Fruit fly (Drosophila melanogaster) whole organism, embryonic: ENCODE results near the gene Dif.

ENCODE experiments used
- CG11456 ChIP-seq: fragments of 200-800 bp; sonication (Bioruptor generic); IDR thresholded peaks from 3 replicates; pipeline ENCODE4 v1.3.6; 2022; ENCODE audit warnings: missing biosample characterization, missing genetic modification characterization
- CG1233 ChIP-seq: fragments of 200-800 bp; sonication (Bioruptor generic); optimal IDR thresholded peaks from 4 replicates; lab custom pipeline; 2018; ENCODE audit warnings: missing biosample characterization, mild to moderate bottlenecking, missing genetic modification characterization
- CG13287 ChIP-seq: fragments of 200-800 bp; sonication (Bioruptor generic); IDR thresholded peaks from 2 replicates; pipeline ENCODE4 v1.3.6; 2022; ENCODE audit warnings: missing biosample characterization, missing genetic modification characterization; ENCODE audit not compliant: partially characterized antibody
- CG14860 ChIP-seq: fragments of 200-800 bp; sonication (Bioruptor generic); IDR thresholded peaks from 3 replicates; pipeline ENCODE4 v1.3.6; 2022; ENCODE audit warnings: missing biosample characterization, missing genetic modification characterization; ENCODE audit not compliant: partially characterized antibody
- CG15479 ChIP-seq: fragments of 200-800 bp; sonication (Bioruptor generic); optimal IDR thresholded peaks from 3 replicates; lab custom pipeline; 2019; ENCODE audit warnings: missing biosample characterization, mild to moderate bottlenecking, missing genetic modification characterization, moderate library complexity
- CG17328 ChIP-seq: fragments of 200-800 bp; sonication (Bioruptor generic); IDR thresholded peaks from 2 replicates; pipeline ENCODE4 v1.3.6; 2022; ENCODE audit warnings: missing biosample characterization, missing genetic modification characterization
- CG18619 ChIP-seq: fragments of 200-800 bp; sonication (Bioruptor generic); optimal IDR thresholded peaks from 3 replicates; lab custom pipeline; 2017; ENCODE audit warnings: missing biosample characterization, mild to moderate bottlenecking, missing genetic modification characterization
- CG2199 ChIP-seq: fragments of 200-800 bp; sonication (Bioruptor generic); IDR thresholded peaks from 3 replicates; pipeline ENCODE4 v1.3.6; 2022; ENCODE audit warnings: missing biosample characterization, missing genetic modification characterization
- CG2712 ChIP-seq: fragments of 200-800 bp; optimal IDR thresholded peaks from 3 replicates; lab custom pipeline; 2019; ENCODE audit warnings: missing biosample characterization, mild to moderate bottlenecking, missing genetic modification characterization, moderate library complexity
- CG32532 ChIP-seq: fragments of 200-800 bp; sonication (Bioruptor generic); IDR thresholded peaks from 2 replicates; pipeline ENCODE4 v1.3.6; 2022; ENCODE audit warnings: missing biosample characterization, missing genetic modification characterization
- CG34224 ChIP-seq: fragments of 200-800 bp; sonication (Bioruptor generic); IDR thresholded peaks from 3 replicates; pipeline ENCODE4 v1.3.6; 2022; ENCODE audit warnings: missing biosample characterization, missing genetic modification characterization; ENCODE audit not compliant: partially characterized antibody
- CG4617 ChIP-seq: fragments of 200-800 bp; sonication (Bioruptor generic); optimal IDR thresholded peaks from 3 replicates; lab custom pipeline; 2016; ENCODE audit warnings: missing biosample characterization, missing genetic modification characterization, borderline replicate concordance
- CG4854 ChIP-seq: fragments of 200-800 bp; sonication (Bioruptor generic); optimal IDR thresholded peaks from 2 replicates; lab custom pipeline; 2016; ENCODE audit warnings: missing biosample characterization, missing genetic modification characterization, inconsistent platforms
- CG5245 ChIP-seq: fragments of 200-800 bp; sonication (Bioruptor generic); optimal IDR thresholded peaks from 3 replicates; lab custom pipeline; 2016; ENCODE audit warnings: missing biosample characterization, missing genetic modification characterization
- CG7745 ChIP-seq: fragments of 200-800 bp; sonication (Bioruptor generic); optimal IDR thresholded peaks from 2 replicates; lab custom pipeline; 2018; ENCODE audit warnings: missing biosample characterization, mild to moderate bottlenecking, missing genetic modification characterization, moderate library complexity
- CG7987 ChIP-seq: fragments of 200-800 bp; sonication (Bioruptor generic); optimal IDR thresholded peaks from 2 replicates; lab custom pipeline; 2018; ENCODE audit warnings: missing biosample characterization, mild to moderate bottlenecking, missing genetic modification characterization, moderate library complexity
- CG8765 ChIP-seq: fragments of 200-800 bp; sonication (Bioruptor generic); IDR thresholded peaks from 2 replicates; pipeline ENCODE4 v1.3.6; 2022; ENCODE audit warnings: missing biosample characterization, missing genetic modification characterization
- CG9437 ChIP-seq: fragments of 200-800 bp; sonication (Bioruptor generic); optimal IDR thresholded peaks from 2 replicates; lab custom pipeline; 2018; ENCODE audit warnings: missing biosample characterization, mild to moderate bottlenecking, missing genetic modification characterization
- Doc3 ChIP-seq: fragments of 200-800 bp; sonication (Bioruptor generic); IDR thresholded peaks from 3 replicates; pipeline ENCODE4 v1.3.6; 2022; ENCODE audit warnings: missing biosample characterization, missing genetic modification characterization; ENCODE audit not compliant: partially characterized antibody
- Dp ChIP-seq: fragments of 200-800 bp; sonication (Bioruptor generic); optimal IDR thresholded peaks from 2 replicates; lab custom pipeline; 2018; ENCODE audit warnings: missing biosample characterization, mild to moderate bottlenecking, missing genetic modification characterization, moderate library complexity
- Drgx ChIP-seq: fragments of 200-800 bp; sonication (Bioruptor generic); IDR thresholded peaks from 2 replicates; pipeline ENCODE4 v1.3.6; 2022; ENCODE audit warnings: missing biosample characterization, missing genetic modification characterization
- E2f1 ChIP-seq: fragments of 200-800 bp; sonication (Bioruptor generic); IDR thresholded peaks from 2 replicates; pipeline ENCODE4 v1.3.6; 2022; ENCODE audit warnings: missing biosample characterization, missing genetic modification characterization
- GATAe ChIP-seq: fragments of 200-800 bp; sonication (Bioruptor generic); conservative IDR thresholded peaks from 2 replicates; pipeline ENCODE4 v1.3.6; 2022; ENCODE audit warnings: missing biosample characterization, missing genetic modification characterization
- H2.0 ChIP-seq: fragments of 200-800 bp; sonication (Bioruptor generic); IDR thresholded peaks from 2 replicates; pipeline ENCODE4 v1.3.6; 2022; ENCODE audit warnings: missing biosample characterization, missing genetic modification characterization
- HHEX ChIP-seq: fragments of 200-800 bp; sonication (Bioruptor generic); optimal IDR thresholded peaks from 3 replicates; lab custom pipeline; 2017; ENCODE audit warnings: missing biosample characterization, mild to moderate bottlenecking, missing genetic modification characterization, missing genetic modification reagents
- HLH3B ChIP-seq: fragments of 200-800 bp; sonication (Bioruptor generic); IDR thresholded peaks from 2 replicates; pipeline ENCODE4 v1.3.6; 2022; ENCODE audit warnings: missing biosample characterization, missing genetic modification characterization
- Hand ChIP-seq: fragments of 200-800 bp; sonication (Bioruptor generic); optimal IDR thresholded peaks from 2 replicates; lab custom pipeline; 2017; ENCODE audit warnings: mild to moderate bottlenecking, missing biosample characterization, missing genetic modification reagents, missing genetic modification characterization
- Hey ChIP-seq: fragments of 200-800 bp; sonication (Bioruptor generic); optimal IDR thresholded peaks from 3 replicates; lab custom pipeline; 2018; ENCODE audit warnings: missing biosample characterization, mild to moderate bottlenecking, missing genetic modification characterization
- Hmr ChIP-seq: fragments of 200-800 bp; sonication (Bioruptor generic); optimal IDR thresholded peaks from 3 replicates; lab custom pipeline; 2017; ENCODE audit warnings: mild to moderate bottlenecking, missing biosample characterization, missing genetic modification reagents, missing genetic modification characterization
- NC2β ChIP-seq: fragments of 200-800 bp; sonication (Bioruptor generic); optimal IDR thresholded peaks from 2 replicates; lab custom pipeline; 2016; ENCODE audit warnings: missing biosample characterization, missing genetic modification characterization
- Ravus ChIP-seq: fragments of 200-800 bp; sonication (Bioruptor generic); IDR thresholded peaks from 2 replicates; pipeline ENCODE4 v1.3.6; 2022; ENCODE audit warnings: missing biosample characterization, missing genetic modification characterization
- Xbp1 ChIP-seq: fragments of 200-800 bp; sonication (Bioruptor generic); optimal IDR thresholded peaks from 3 replicates; lab custom pipeline; 2016; ENCODE audit warnings: missing biosample characterization, mild to moderate bottlenecking, missing genetic modification characterization
- bbx ChIP-seq: fragments of 200-800 bp; sonication (Bioruptor generic); IDR thresholded peaks from 2 replicates; pipeline ENCODE4 v1.3.6; 2022; ENCODE audit warnings: missing biosample characterization, missing genetic modification characterization; ENCODE audit not compliant: partially characterized antibody
- cg ChIP-seq: fragments of 200-800 bp; sonication (Bioruptor generic); optimal IDR thresholded peaks from 3 replicates; lab custom pipeline; 2019; ENCODE audit warnings: missing biosample characterization, mild to moderate bottlenecking, missing genetic modification characterization, moderate library complexity
- crol ChIP-seq: fragments of 200-800 bp; sonication (Bioruptor generic); IDR thresholded peaks from 2 replicates; pipeline ENCODE4 v1.3.6; 2022; ENCODE audit warnings: missing biosample characterization, missing genetic modification characterization
- cwo ChIP-seq: fragments of 200-800 bp; sonication (Bioruptor generic); optimal IDR thresholded peaks from 3 replicates; lab custom pipeline; 2017; ENCODE audit warnings: missing biosample characterization, missing genetic modification characterization, mild to moderate bottlenecking, moderate library complexity, missing genetic modification reagents
- dpn ChIP-seq, 2 experiments: fragments of 200-800 bp; sonication (Bioruptor generic); optimal IDR thresholded peaks; 3 replicates each; lab custom pipeline; 2016; ENCODE audit warnings: missing biosample characterization in 2 of 2, missing genetic modification characterization in 2 of 2
- exex ChIP-seq: fragments of 200-800 bp; sonication (Bioruptor generic); optimal IDR thresholded peaks from 4 replicates; lab custom pipeline; 2018; ENCODE audit warnings: missing biosample characterization, mild to moderate bottlenecking, missing genetic modification characterization, moderate library complexity
- ftz-f1 ChIP-seq: fragments of 200-800 bp; sonication (Bioruptor generic); optimal IDR thresholded peaks from 2 replicates; lab custom pipeline; 2016; ENCODE audit warnings: missing biosample characterization, missing genetic modification characterization
- grn ChIP-seq: fragments of 200-800 bp; sonication (Bioruptor generic); optimal IDR thresholded peaks from 3 replicates; lab custom pipeline; 2017; ENCODE audit warnings: missing biosample characterization, missing genetic modification characterization
- gt ChIP-seq: fragments of 200-800 bp; sonication (Bioruptor generic); IDR thresholded peaks from 2 replicates; pipeline ENCODE4 v1.3.6; 2022; ENCODE audit warnings: missing biosample characterization, missing genetic modification characterization
- insv ChIP-seq, 2 experiments: fragments of 200-800 bp; sonication (Bioruptor generic); optimal IDR thresholded peaks; 3 replicates each; lab custom pipeline; 2016 to 2018; ENCODE audit warnings: missing biosample characterization in 2 of 2, missing genetic modification characterization in 2 of 2
- mirr ChIP-seq: fragments of 200-800 bp; sonication (Bioruptor generic); optimal IDR thresholded peaks from 3 replicates; lab custom pipeline; 2018; ENCODE audit warnings: missing biosample characterization, mild to moderate bottlenecking, missing genetic modification characterization
- nerfin-1 ChIP-seq: fragments of 200-800 bp; sonication (Bioruptor generic); optimal IDR thresholded peaks from 3 replicates; lab custom pipeline; 2019; ENCODE audit warnings: missing biosample characterization, mild to moderate bottlenecking, missing genetic modification characterization, moderate library complexity
- oc ChIP-seq: fragments of 200-800 bp; sonication (Bioruptor generic); optimal IDR thresholded peaks from 2 replicates; lab custom pipeline; 2018; ENCODE audit warnings: missing biosample characterization, mild to moderate bottlenecking, missing genetic modification characterization, moderate library complexity
- org-1 ChIP-seq: fragments of 200-800 bp; sonication (Bioruptor generic); optimal IDR thresholded peaks from 2 replicates; lab custom pipeline; 2017; ENCODE audit warnings: missing biosample characterization, missing genetic modification characterization
- so ChIP-seq: fragments of 200-800 bp; sonication (Bioruptor generic); IDR thresholded peaks from 3 replicates; pipeline ENCODE4 v1.3.6; 2022; ENCODE audit warnings: missing biosample characterization, missing genetic modification characterization
- sr ChIP-seq: fragments of 200-800 bp; sonication (Bioruptor generic); IDR thresholded peaks from 3 replicates; pipeline ENCODE4 v1.3.6; 2022; ENCODE audit warnings: missing biosample characterization, missing genetic modification characterization

The Dif gene

dm6 chr2L:17383588-17384308 is 49.2 kb downstream of the Dif start, which contains the start of gene Lrch (continued):
- TF ChIP-seq crol (GFP tag; lab: Robert Waterston, UW): peak; percentile 48; the same call in 1 of the 2 replicates
- TF ChIP-seq grn (GFP tag; lab: Kevin White, UChicago): peak; percentile 57
- no peak; the same call in 1 of the 2 replicates for TF ChIP-seq GATAe (GFP tag; lab: Robert Waterston, UW)
- no peak for TF ChIP-seq CG18619 (GFP tag; lab: Kevin White, UChicago)
- peak; percentile 37 for TF ChIP-seq Hand
- no peak for TF ChIP-seq insv (GFP tag; optimal IDR thresholded peaks at IDR 0.05; lab: Kevin White, UChicago)
- TF ChIP-seq H2.0 (GFP tag; lab: Robert Waterston, UW): peak; percentile 25; the same call in 1 of the 2 replicates
- peak; percentile 70; the same call in 2 of the 3 replicates for TF ChIP-seq CG11456 (GFP tag; lab: Robert Waterston, UW)
- peak; percentile 43; the same call in 1 of the 3 replicates for TF ChIP-seq so
- TF ChIP-seq CG2712 (tag; lab: Kevin White, UChicago): peak; percentile 35
- peak; percentile 44 for TF ChIP-seq nerfin-1
- TF ChIP-seq CG9437 (GFP tag; lab: Kevin White, UChicago): peak; percentile 6
- TF ChIP-seq NC2β (GFP tag; lab: Kevin White, UChicago): peak; percentile 14
- peak; percentile 63 for TF ChIP-seq mirr (GFP tag; lab: Kevin White, UChicago)
- peak; percentile 86; the same call in 1 of the 3 replicates for TF ChIP-seq CG2199 (GFP tag; lab: Robert Waterston, UW)
- TF ChIP-seq CG8765 (GFP tag; lab: Robert Waterston, UW): no peak
- TF ChIP-seq exex: peak; percentile 56
- TF ChIP-seq CG4617 (GFP tag; lab: Kevin White, UChicago): peak; percentile 45
- peak; percentile 87 for TF ChIP-seq Dp (GFP tag; lab: Kevin White, UChicago)
- TF ChIP-seq cwo: peak; percentile 2
- peak; percentile 11 for TF ChIP-seq HHEX
- TF ChIP-seq bbx: peak; percentile 83
- no peak for TF ChIP-seq CG1233 (GFP tag; lab: Kevin White, UChicago)
- peak; percentile 41 for TF ChIP-seq CG17328 (GFP tag; lab: Robert Waterston, UW)
- peak; percentile 10 to 27 for TF ChIP-seq dpn (GFP tag; optimal IDR thresholded peaks at IDR 0.05; lab: Kevin White, UChicago)
- peak; percentile 60 for TF ChIP-seq CG34224 (GFP tag; lab: Robert Waterston, UW)
- no peak for TF ChIP-seq ftz-f1 (GFP tag; lab: Kevin White, UChicago)
- peak; percentile 29 for TF ChIP-seq org-1
- peak; percentile 72 for TF ChIP-seq CG14860
- TF ChIP-seq sr (GFP tag; lab: Robert Waterston, UW): 0 out of 3 replicates have a peak, but pooled peaks have one; percentile 9
- peak; percentile 57; the same call in 2 of the 3 replicates for TF ChIP-seq Doc3
- TF ChIP-seq E2f1 (GFP tag; lab: Robert Waterston, UW): no peak
- TF ChIP-seq CG5245 (GFP tag; lab: Kevin White, UChicago): peak; percentile 22
- TF ChIP-seq oc (tag; lab: Kevin White, UChicago): peak; percentile 24
- TF ChIP-seq Xbp1 (GFP tag; lab: Kevin White, UChicago): peak; percentile 20
- no peak for TF ChIP-seq CG7745 (tag; lab: Kevin White, UChicago)
- peak; percentile 5 for TF ChIP-seq Hey (tag; lab: Kevin White, UChicago)
- peak; percentile 98 for TF ChIP-seq CG15479 (GFP tag; lab: Kevin White, UChicago)
- TF ChIP-seq HLH3B (GFP tag; lab: Robert Waterston, UW): 0 out of 2 replicates have a peak, but pooled peaks have one; percentile 5
- TF ChIP-seq CG4854: no peak
- no peak for TF ChIP-seq CG32532 (GFP tag; lab: Robert Waterston, UW)
- peak; percentile 40 for TF ChIP-seq Hmr
- TF ChIP-seq Drgx (GFP tag; lab: Robert Waterston, UW): peak; percentile 12; the same call in 1 of the 2 replicates
- TF ChIP-seq gt (GFP tag; lab: Robert Waterston, UW): no peak
- TF ChIP-seq CG7987 (GFP tag; lab: Kevin White, UChicago): peak; percentile 64
- TF ChIP-seq cg (GFP tag; lab: Kevin White, UChicago): peak; percentile 94
- peak; percentile 80 for TF ChIP-seq CG13287 (GFP tag; lab: Robert Waterston, UW)
- TF ChIP-seq Ravus: no peak
